Fruit fly (Drosophila melanogaster) S2 (cell line): ENCODE results near the gene Agpat2.

ENCODE experiments used
- CG8478 ChIP-seq: fragments of >200 bp; optimal IDR thresholded peaks from 2 replicates; lab custom pipeline; 2018
- CTCF ChIP-seq, 2 experiments: fragments of >200 bp; optimal IDR thresholded peaks; 2 replicates each; lab custom pipeline; 2018

DNA sequence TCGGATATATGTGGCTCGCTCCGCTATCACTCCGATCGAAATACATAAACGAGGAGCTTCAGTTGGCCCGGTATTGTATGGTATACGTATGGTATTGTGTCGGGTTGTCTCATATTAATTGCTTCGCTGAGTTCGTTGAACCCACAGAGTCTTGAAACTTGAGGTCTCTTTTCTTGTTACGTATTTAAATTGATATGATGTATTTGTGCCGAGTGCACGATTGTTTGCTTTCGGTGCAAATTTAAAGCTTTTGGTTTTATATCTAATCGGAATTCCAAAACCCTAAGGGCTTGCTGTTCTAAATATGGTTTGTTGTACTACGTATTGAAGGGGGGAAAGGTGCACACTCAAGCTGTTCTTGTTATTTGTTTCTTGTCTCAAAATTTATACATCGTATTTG lies 38.6 kb downstream of the Agpat2 start:
- TF ChIP-seq CG8478 (no peak), CTCF (optimal IDR thresholded peaks at IDR 0.05; lab: Kevin White, UChicago) (no peak)
